Worm (Caenorhabditis elegans): Measurements from ENCODE around the gene C10B5.3.

DNA sequence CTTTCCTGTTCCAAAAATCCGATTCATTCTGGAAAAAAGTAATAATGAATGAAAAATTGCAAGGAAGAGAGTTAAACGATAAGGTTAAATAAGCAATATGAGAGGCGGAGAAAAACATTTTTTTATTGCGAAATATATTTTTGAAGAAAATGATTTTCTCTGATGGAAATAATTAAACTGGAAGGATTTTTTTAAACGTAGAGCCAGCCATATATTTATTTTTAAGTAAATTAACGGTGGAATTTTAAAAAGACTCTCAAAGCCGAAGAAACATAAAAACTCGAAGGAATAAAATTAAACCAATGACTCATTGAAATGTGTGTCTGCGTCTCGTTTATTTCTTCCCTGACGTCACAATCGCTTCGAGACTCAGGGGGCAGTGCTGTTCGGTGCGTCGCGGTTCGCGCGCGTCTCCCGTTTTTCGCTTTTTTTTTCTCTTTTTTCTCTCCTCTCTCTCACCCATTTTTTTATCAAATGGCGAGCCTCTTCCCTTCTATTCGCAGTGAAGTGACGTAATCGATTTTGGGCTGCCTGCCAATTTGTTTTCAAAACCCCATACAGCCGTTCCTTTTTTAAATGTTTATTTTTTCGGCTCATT is 18.2 kb upstream of the C10B5.3 start, which contains the start of gene vps-60:
- TF ChIP-seq B0310.2 (tag; optimal IDR thresholded peaks at IDR 0.05): no peak
- no peak for TF ChIP-seq ama-1 (optimal IDR thresholded peaks at IDR 0.05)
- no peak for TF ChIP-seq tbx-11 (GFP tag; IDR thresholded peaks at IDR 0.05)
- TF ChIP-seq sea-1 (GFP tag; conservative IDR thresholded peaks at IDR 0.05): peak; percentile 28; the same call in 1 of the 2 replicates
- TF ChIP-seq flt-1 (GFP tag; IDR thresholded peaks at IDR 0.05): peak; percentile 44; the same call in 1 of the 2 replicates
- TF ChIP-seq hmbx-1 (tag; optimal IDR thresholded peaks at IDR 0.05): no peak
- TF ChIP-seq ets-7 (tag; optimal IDR thresholded peaks at IDR 0.05): peak; percentile 11
- no peak for TF ChIP-seq pes-1 (GFP tag; IDR thresholded peaks at IDR 0.05)
- peak; percentile 61 for TF ChIP-seq hmg-4 (GFP tag; optimal IDR thresholded peaks at IDR 0.05)
- no peak for TF ChIP-seq ceh-13 (GFP tag; optimal IDR thresholded peaks at IDR 0.05)
- no peak for TF ChIP-seq ceh-36 (tag; optimal IDR thresholded peaks at IDR 0.05)

All from whole organism, early embryonic.